Worm (Caenorhabditis elegans) whole organism, midembryonic: ENCODE measurements around the gene F14B8.5.

ENCODE experiments used
- T22C8.4 ChIP-seq: fragments of 200-800 bp; sonication (Bioruptor generic); IDR thresholded peaks from 2 replicates; pipeline ENCODE4 v1.3.6; 2022; ENCODE audit warnings: missing genetic modification characterization, missing compliant biosample characterization
- flt-1 ChIP-seq: fragments of 200-800 bp; sonication (Bioruptor generic); IDR thresholded peaks from 2 replicates; pipeline ENCODE4 v1.3.6; 2022; ENCODE audit warnings: missing genetic modification characterization, missing compliant biosample characterization
- med-1 ChIP-seq: sonication (generic microtip); optimal IDR thresholded peaks from 2 replicates; lab custom pipeline; 2017; ENCODE audit warnings: missing genetic modification characterization, mild to moderate bottlenecking, missing compliant biosample characterization, antibody characterized with exemption, missing genetic modification reagents; ENCODE audit not compliant: insufficient read depth
- ztf-23 ChIP-seq: fragments of 200-800 bp; sonication (Bioruptor generic); IDR thresholded peaks from 2 replicates; pipeline ENCODE4 v1.3.6; 2022; ENCODE audit warnings: missing genetic modification reagents, missing genetic modification characterization, missing compliant biosample characterization
- ztf-29 ChIP-seq: fragments of 200-800 bp; sonication (Bioruptor generic); IDR thresholded peaks from 2 replicates; pipeline ENCODE4 v1.3.6; 2022; ENCODE audit warnings: missing genetic modification reagents, missing genetic modification characterization, missing compliant biosample characterization

- TF ChIP-seq flt-1 (GFP tag; lab: Robert Waterston, UW) (no peak), ztf-23 (GFP tag; lab: Robert Waterston, UW) (no peak), med-1 (no peak), ztf-29 (GFP tag; lab: Robert Waterston, UW) (no peak), T22C8.4 (GFP tag; lab: Robert Waterston, UW) (no peak)
These were observed 12.3 kb upstream of the F14B8.5 start for ce11 chrX:6940775-6941174.
